Fruit fly (Drosophila melanogaster) whole organism, embryonic: ENCODE results near the gene Cyp1.

ENCODE experiments used
- Ada2b ChIP-seq: fragments of 200-800 bp; sonication (Bioruptor generic); IDR thresholded peaks from 2 replicates; pipeline ENCODE4 v1.3.6; 2022; ENCODE audit warnings: missing biosample characterization, missing genetic modification characterization
- Bdp1 ChIP-seq: fragments of 200-800 bp; sonication (Bioruptor generic); optimal IDR thresholded peaks from 3 replicates; lab custom pipeline; 2016; ENCODE audit warnings: missing biosample characterization, missing genetic modification characterization
- CG12219 ChIP-seq: fragments of 200-800 bp; sonication (Bioruptor generic); optimal IDR thresholded peaks from 3 replicates; lab custom pipeline; 2018; ENCODE audit warnings: missing biosample characterization, mild to moderate bottlenecking, missing genetic modification characterization
- CG12744 ChIP-seq: fragments of 200-800 bp; sonication (Bioruptor generic); optimal IDR thresholded peaks from 2 replicates; lab custom pipeline; 2016; ENCODE audit warnings: missing biosample characterization, missing genetic modification characterization
- CG13296 ChIP-seq: fragments of 200-800 bp; sonication (Bioruptor generic); optimal IDR thresholded peaks from 3 replicates; lab custom pipeline; 2018; ENCODE audit warnings: missing biosample characterization, mild to moderate bottlenecking, missing genetic modification characterization
- CG15479 ChIP-seq: fragments of 200-800 bp; sonication (Bioruptor generic); optimal IDR thresholded peaks from 3 replicates; lab custom pipeline; 2019; ENCODE audit warnings: missing biosample characterization, mild to moderate bottlenecking, missing genetic modification characterization, moderate library complexity
- CG2129 ChIP-seq: fragments of 200-800 bp; sonication (Bioruptor generic); IDR thresholded peaks from 2 replicates; pipeline ENCODE4 v1.3.6; 2022; ENCODE audit warnings: missing biosample characterization, missing genetic modification characterization; ENCODE audit not compliant: partially characterized antibody
- CG3407 ChIP-seq: fragments of 200-800 bp; sonication (Bioruptor generic); optimal IDR thresholded peaks from 2 replicates; lab custom pipeline; 2018; ENCODE audit warnings: missing biosample characterization, mild to moderate bottlenecking, missing genetic modification characterization
- CG6791 ChIP-seq: fragments of 200-800 bp; sonication (Bioruptor generic); IDR thresholded peaks from 3 replicates; pipeline ENCODE4 v1.3.6; 2022; ENCODE audit warnings: missing biosample characterization, missing genetic modification characterization; ENCODE audit not compliant: partially characterized antibody
- CG9797 ChIP-seq: fragments of 200-800 bp; sonication (Bioruptor generic); optimal IDR thresholded peaks from 3 replicates; lab custom pipeline; 2018; ENCODE audit warnings: missing biosample characterization, mild to moderate bottlenecking, missing genetic modification characterization
- Dad ChIP-seq: fragments of 200-800 bp; sonication (Bioruptor generic); optimal IDR thresholded peaks from 3 replicates; lab custom pipeline; 2016; ENCODE audit warnings: missing biosample characterization, missing genetic modification characterization
- Doc3 ChIP-seq: fragments of 200-800 bp; sonication (Bioruptor generic); IDR thresholded peaks from 3 replicates; pipeline ENCODE4 v1.3.6; 2022; ENCODE audit warnings: missing biosample characterization, missing genetic modification characterization; ENCODE audit not compliant: partially characterized antibody
- Ets65A ChIP-seq: fragments of 200-800 bp; sonication (Bioruptor generic); peaks from one replicate; lab custom pipeline; 2016; ENCODE audit warnings: missing biosample characterization, missing genetic modification characterization
- Ets97D ChIP-seq: fragments of 200-800 bp; sonication (Bioruptor generic); optimal IDR thresholded peaks from 3 replicates; lab custom pipeline; 2016; ENCODE audit warnings: missing biosample characterization, missing genetic modification characterization
- Lpt ChIP-seq: fragments of >200 bp; optimal IDR thresholded peaks from 2 replicates; lab custom pipeline; 2018; ENCODE audit warnings: missing biosample characterization, missing genetic modification characterization
- MBD-R2 ChIP-seq: fragments of 200-800 bp; sonication (Bioruptor generic); IDR thresholded peaks from 2 replicates; pipeline ENCODE4 v1.3.6; 2022; ENCODE audit warnings: missing biosample characterization, missing genetic modification characterization
- MESR4 ChIP-seq: fragments of 200-800 bp; sonication (Bioruptor generic); optimal IDR thresholded peaks from 2 replicates; lab custom pipeline; 2018; ENCODE audit warnings: missing biosample characterization, mild to moderate bottlenecking, missing genetic modification characterization, moderate library complexity
- Med ChIP-seq: fragments of 200-800 bp; sonication (Bioruptor generic); peaks from one replicate; lab custom pipeline; 2016; ENCODE audit warnings: missing biosample characterization, missing genetic modification characterization, mild to moderate bottlenecking, inconsistent platforms, moderate library complexity
- Oli ChIP-seq: fragments of 200-800 bp; sonication (Bioruptor generic); optimal IDR thresholded peaks from 2 replicates; lab custom pipeline; 2018; ENCODE audit warnings: missing biosample characterization, mild to moderate bottlenecking, missing genetic modification characterization, moderate library complexity
- Sry-β ChIP-seq: fragments of 200-800 bp; sonication (Bioruptor generic); optimal IDR thresholded peaks from 2 replicates; lab custom pipeline; 2018; ENCODE audit warnings: missing biosample characterization, mild to moderate bottlenecking, missing genetic modification characterization, moderate library complexity
- Xbp1 ChIP-seq: fragments of 200-800 bp; sonication (Bioruptor generic); optimal IDR thresholded peaks from 3 replicates; lab custom pipeline; 2016; ENCODE audit warnings: missing biosample characterization, mild to moderate bottlenecking, missing genetic modification characterization
- Xrp1 ChIP-seq: fragments of 200-800 bp; sonication (Bioruptor generic); IDR thresholded peaks from 2 replicates; pipeline ENCODE4 v1.3.6; 2022; ENCODE audit warnings: missing biosample characterization, missing genetic modification characterization
- YL-1 ChIP-seq: fragments of 200-800 bp; sonication (Bioruptor generic); optimal IDR thresholded peaks from 3 replicates; lab custom pipeline; 2017; ENCODE audit warnings: missing biosample characterization, mild to moderate bottlenecking, missing genetic modification characterization
- ab ChIP-seq: fragments of 200-800 bp; sonication (Bioruptor generic); optimal IDR thresholded peaks from 2 replicates; lab custom pipeline; 2016; ENCODE audit warnings: missing biosample characterization, missing genetic modification characterization
- ato ChIP-seq: fragments of 200-800 bp; sonication (Bioruptor generic); IDR thresholded peaks from 2 replicates; pipeline ENCODE4 v1.3.6; 2022; ENCODE audit warnings: missing biosample characterization, missing genetic modification characterization; ENCODE audit not compliant: partially characterized antibody
- bigmax ChIP-seq: fragments of 200-800 bp; sonication (Bioruptor generic); optimal IDR thresholded peaks from 2 replicates; lab custom pipeline; 2018; ENCODE audit warnings: missing biosample characterization, mild to moderate bottlenecking, missing genetic modification characterization
- cg ChIP-seq: fragments of 200-800 bp; sonication (Bioruptor generic); optimal IDR thresholded peaks from 3 replicates; lab custom pipeline; 2019; ENCODE audit warnings: missing biosample characterization, mild to moderate bottlenecking, missing genetic modification characterization, moderate library complexity
- chif ChIP-seq, 2 experiments: fragments of 200-800 bp; sonication (Bioruptor generic); optimal IDR thresholded peaks; 3 replicates each; lab custom pipeline; 2016; ENCODE audit warnings: missing biosample characterization in 2 of 2, missing genetic modification characterization in 2 of 2
- chm ChIP-seq: fragments of 200-800 bp; sonication (Bioruptor generic); IDR thresholded peaks from 2 replicates; pipeline ENCODE4 v1.3.6; 2022; ENCODE audit warnings: missing biosample characterization, missing genetic modification characterization
- crol ChIP-seq: fragments of 200-800 bp; sonication (Bioruptor generic); IDR thresholded peaks from 2 replicates; pipeline ENCODE4 v1.3.6; 2022; ENCODE audit warnings: missing biosample characterization, missing genetic modification characterization
- dm ChIP-seq: fragments of 200-800 bp; sonication (Bioruptor generic); optimal IDR thresholded peaks from 3 replicates; lab custom pipeline; 2016; ENCODE audit warnings: missing biosample characterization, missing genetic modification characterization
- esg ChIP-seq: fragments of 200-800 bp; sonication (Bioruptor generic); conservative IDR thresholded peaks from 2 replicates; pipeline ENCODE4 v1.3.6; 2022; ENCODE audit warnings: missing biosample characterization, missing genetic modification characterization
- exex ChIP-seq: fragments of 200-800 bp; sonication (Bioruptor generic); optimal IDR thresholded peaks from 4 replicates; lab custom pipeline; 2018; ENCODE audit warnings: missing biosample characterization, mild to moderate bottlenecking, missing genetic modification characterization, moderate library complexity
- fd3F ChIP-seq: fragments of 200-800 bp; sonication (Bioruptor generic); optimal IDR thresholded peaks from 2 replicates; lab custom pipeline; 2018; ENCODE audit warnings: missing biosample characterization, mild to moderate bottlenecking, missing genetic modification characterization, moderate library complexity
- gcm2 ChIP-seq: fragments of 200-800 bp; sonication (Bioruptor generic); optimal IDR thresholded peaks from 2 replicates; lab custom pipeline; 2016; ENCODE audit warnings: missing biosample characterization, missing genetic modification characterization
- maf-S ChIP-seq: fragments of 200-800 bp; sonication (Bioruptor generic); optimal IDR thresholded peaks from 2 replicates; lab custom pipeline; 2016; ENCODE audit warnings: missing biosample characterization, missing genetic modification characterization
- nerfin-1 ChIP-seq: fragments of 200-800 bp; sonication (Bioruptor generic); optimal IDR thresholded peaks from 3 replicates; lab custom pipeline; 2019; ENCODE audit warnings: missing biosample characterization, mild to moderate bottlenecking, missing genetic modification characterization, moderate library complexity
- pros ChIP-seq: fragments of 200-800 bp; sonication (Bioruptor generic); optimal IDR thresholded peaks from 3 replicates; lab custom pipeline; 2019; ENCODE audit warnings: missing biosample characterization, mild to moderate bottlenecking, missing genetic modification characterization, moderate library complexity
- ranshi ChIP-seq: fragments of 200-800 bp; sonication (Bioruptor generic); IDR thresholded peaks from 2 replicates; pipeline ENCODE4 v1.3.6; 2022; ENCODE audit warnings: missing biosample characterization, missing genetic modification characterization
- repo ChIP-seq: fragments of 200-800 bp; sonication (Bioruptor generic); optimal IDR thresholded peaks from 2 replicates; lab custom pipeline; 2016; ENCODE audit warnings: missing biosample characterization, missing genetic modification characterization
- sd ChIP-seq: fragments of 200-800 bp; sonication (Bioruptor generic); optimal IDR thresholded peaks from 3 replicates; lab custom pipeline; 2018; ENCODE audit warnings: missing biosample characterization, mild to moderate bottlenecking, missing genetic modification characterization, moderate library complexity
- sug ChIP-seq: fragments of 200-800 bp; optimal IDR thresholded peaks from 2 replicates; lab custom pipeline; 2019; ENCODE audit warnings: missing biosample characterization, mild to moderate bottlenecking, missing genetic modification characterization, moderate library complexity
- unc-4 ChIP-seq: fragments of 200-800 bp; sonication (Bioruptor generic); IDR thresholded peaks from 2 replicates; pipeline ENCODE4 v1.3.6; 2022; ENCODE audit warnings: missing biosample characterization, missing genetic modification characterization; ENCODE audit not compliant: partially characterized antibody
- wor ChIP-seq: fragments of 200-800 bp; sonication (Bioruptor generic); IDR thresholded peaks from 2 replicates; pipeline ENCODE4 v1.3.6; 2022; ENCODE audit warnings: missing biosample characterization, missing genetic modification characterization

The Cyp1 gene

DNA sequence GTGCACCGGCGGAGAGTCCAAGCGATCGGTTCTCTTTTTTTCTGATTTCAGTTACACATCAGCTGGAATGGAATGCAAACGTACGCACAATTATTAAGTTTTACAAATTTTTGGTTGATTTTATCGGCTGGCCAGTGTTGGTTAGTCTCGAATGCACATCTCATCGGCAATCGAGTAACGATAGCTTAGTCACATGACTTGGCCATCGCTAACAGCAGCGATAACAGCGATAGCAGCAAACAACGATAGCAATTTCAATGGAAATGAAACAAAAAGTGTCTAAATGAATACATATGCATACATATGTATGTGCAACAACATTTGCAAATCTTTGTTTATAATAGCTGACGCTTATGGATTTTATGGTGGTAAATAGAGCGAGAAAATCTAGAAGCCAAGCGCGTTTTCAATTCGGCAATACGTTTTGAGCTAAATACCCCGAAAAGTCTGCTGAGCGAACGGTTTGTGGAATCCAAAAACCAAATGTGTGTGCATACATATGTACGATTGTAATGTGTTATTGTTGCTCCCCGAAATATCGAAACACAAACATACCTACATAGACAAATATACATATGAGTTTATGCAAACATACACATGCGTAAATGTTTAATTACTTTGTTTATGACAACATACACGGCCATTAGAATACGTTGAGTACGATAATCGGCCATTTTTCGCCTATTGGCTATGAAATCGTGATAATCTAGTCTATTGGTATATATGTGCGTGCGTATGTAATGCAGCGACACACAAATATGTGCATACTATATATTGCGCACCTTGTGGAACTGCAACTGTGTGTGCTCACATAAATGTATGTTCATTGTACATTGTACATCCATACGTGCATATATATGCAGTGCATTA is 23.5 kb downstream of the Cyp1 start, which contains the start of gene CG3632 (continued):
- TF ChIP-seq ato (peak; percentile 87), Doc3 (GFP tag; lab: Robert Waterston, UW) (peak; percentile 66), chm (GFP tag; lab: Robert Waterston, UW) (no peak), CG13296 (GFP tag; lab: Kevin White, UChicago) (peak; percentile 7), esg (no peak), Oli (tag; lab: Kevin White, UChicago) (no peak), fd3F (no peak), pros (GFP tag; lab: Kevin White, UChicago) (no peak), CG6791 (GFP tag; lab: Robert Waterston, UW) (peak; percentile 94), sd (peak; percentile 64), CG12744 (GFP tag; lab: Kevin White, UChicago) (peak; percentile 27), unc-4 (peak; percentile 78), Ets65A (GFP tag; lab: Kevin White, UChicago) (no peak), MBD-R2 (GFP tag; lab: Robert Waterston, UW) (peak; percentile 83), Dad (GFP tag; lab: Kevin White, UChicago) (peak; percentile 55), CG3407 (GFP tag; lab: Kevin White, UChicago) (no peak), nerfin-1 (peak; percentile 42), ab (GFP tag; lab: Kevin White, UChicago) (no peak), Xrp1 (GFP tag; lab: Robert Waterston, UW) (peak; percentile 54; the same call in 1 of the 2 replicates), maf-S (GFP tag; lab: Kevin White, UChicago) (peak; percentile 40), Bdp1 (GFP tag; lab: Kevin White, UChicago) (no peak), ranshi (GFP tag; lab: Robert Waterston, UW) (peak; percentile 53; the same call in 1 of the 2 replicates), CG15479 (GFP tag; lab: Kevin White, UChicago) (peak; percentile 27), gcm2 (GFP tag; lab: Kevin White, UChicago) (peak; percentile 26), Ets97D (peak; percentile 71), CG9797 (GFP tag; lab: Kevin White, UChicago) (peak; percentile 30), wor (GFP tag; lab: Robert Waterston, UW) (no peak), Sry-β (GFP tag; lab: Kevin White, UChicago) (no peak), Ada2b (GFP tag; lab: Robert Waterston, UW) (no peak), CG2129 (GFP tag; lab: Robert Waterston, UW) (peak; percentile 41; the same call in 1 of the 2 replicates)

DNA sequence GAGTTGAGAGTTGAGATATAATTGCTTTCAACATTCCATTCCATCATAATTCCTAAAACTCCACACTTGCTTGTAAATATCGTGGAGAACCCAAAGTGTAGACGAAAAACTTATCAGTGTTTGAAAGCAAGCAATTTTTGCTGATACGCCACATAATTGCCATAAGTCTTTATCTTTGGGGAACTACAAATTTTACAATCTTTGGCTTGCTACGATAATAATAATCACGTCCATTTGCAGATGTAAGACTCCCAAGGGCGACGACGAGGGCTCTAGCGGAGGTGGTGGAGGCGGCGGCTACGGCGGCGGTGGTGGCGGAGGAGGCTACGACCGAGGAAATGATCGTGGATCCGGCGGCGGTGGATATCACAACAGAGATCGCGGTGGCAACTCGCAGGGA is 27.5 kb downstream of the Cyp1 start:
- TF ChIP-seq Med (peak; percentile 48), crol (GFP tag; lab: Robert Waterston, UW) (peak; percentile 20; the same call in 1 of the 2 replicates), exex (tag; lab: Kevin White, UChicago) (peak; percentile 69), repo (no peak), sug (tag; lab: Kevin White, UChicago) (peak; percentile 25)

DNA sequence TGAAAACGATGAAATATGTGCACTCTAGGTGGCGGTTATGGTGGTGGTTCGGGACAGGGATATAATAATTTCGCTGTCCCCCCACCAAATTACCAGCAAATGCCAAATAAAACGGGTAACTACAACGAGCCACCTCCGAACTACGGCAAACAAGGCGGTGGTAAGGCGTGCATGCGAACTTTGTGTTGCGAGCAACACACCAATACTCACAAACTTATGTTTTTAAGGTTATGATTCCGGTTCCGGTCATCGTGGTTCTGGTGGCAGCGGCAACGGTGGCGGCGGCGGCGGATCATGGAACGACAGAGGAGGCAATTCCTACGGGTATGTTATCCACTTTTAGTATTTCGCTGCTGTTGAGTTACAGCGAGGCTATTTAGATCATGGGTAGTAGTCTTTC is 31.2 kb downstream of the Cyp1 start:
- TF ChIP-seq Ets65A (GFP tag; lab: Kevin White, UChicago), result peak; percentile 17
- peak; percentile 42 for TF ChIP-seq dm
- no peak for TF ChIP-seq chif (GFP tag; optimal IDR thresholded peaks at IDR 0.05; lab: Kevin White, UChicago)
- TF ChIP-seq CG12219 (GFP tag; lab: Kevin White, UChicago), result no peak
- peak; percentile 41 for TF ChIP-seq cg
- no peak for TF ChIP-seq Lpt (GFP tag; lab: Kevin White, UChicago)
- TF ChIP-seq YL-1, result peak; percentile 48
- no peak for TF ChIP-seq Xbp1
- peak; percentile 57 for TF ChIP-seq MESR4
- peak; percentile 92 for TF ChIP-seq bigmax
- peak; percentile 16 for TF ChIP-seq Med
